Worm (Caenorhabditis elegans) whole organism, midembryonic: Measurements from ENCODE around the gene Y38H8A.1.

Source experiments
- cog-1 ChIP-seq: sonication (generic microtip); optimal IDR thresholded peaks from 2 replicates; lab custom pipeline; 2016; ENCODE audit warnings: missing genetic modification characterization, missing compliant biosample characterization
- flt-1 ChIP-seq: fragments of 200-800 bp; sonication (Bioruptor generic); IDR thresholded peaks from 2 replicates; pipeline ENCODE4 v1.3.6; 2022; ENCODE audit warnings: missing genetic modification characterization, missing compliant biosample characterization
- med-1 ChIP-seq: sonication (generic microtip); optimal IDR thresholded peaks from 2 replicates; lab custom pipeline; 2017; ENCODE audit warnings: missing genetic modification characterization, mild to moderate bottlenecking, missing compliant biosample characterization, antibody characterized with exemption, missing genetic modification reagents; ENCODE audit not compliant: insufficient read depth

- no peak for TF ChIP-seq cog-1 (tag; lab: Kevin White, UChicago)
- no peak for TF ChIP-seq med-1
- no peak for TF ChIP-seq flt-1 (GFP tag; lab: Robert Waterston, UW)
These were observed 26.4 kb downstream of the Y38H8A.1 start, which contains the start of gene afmd-2 for ce11 chrIV:13508924-13509323.
